Fruit fly (Drosophila melanogaster) whole organism, wandering third instar larva: ENCODE data around the gene Mco4.

Experiments
- Abd-B ChIP-seq: fragments of >200 bp; optimal IDR thresholded peaks from 2 replicates; lab custom pipeline; 2017; ENCODE audit warnings: missing biosample characterization, missing genetic modification characterization
- CG32264 ChIP-seq: fragments of 200-800 bp; sonication (Bioruptor generic); optimal IDR thresholded peaks from 2 replicates; lab custom pipeline; 2016; ENCODE audit warnings: missing biosample characterization, missing genetic modification characterization
- CG9705 ChIP-seq: fragments of 200-800 bp; sonication (Bioruptor generic); optimal IDR thresholded peaks from 2 replicates; lab custom pipeline; 2018; ENCODE audit warnings: missing biosample characterization, mild to moderate bottlenecking, missing genetic modification characterization
- CrebA ChIP-seq: fragments of 200-800 bp; sonication (Bioruptor generic); optimal IDR thresholded peaks from 2 replicates; lab custom pipeline; 2016; ENCODE audit warnings: missing biosample characterization, mild to moderate bottlenecking, missing genetic modification characterization, borderline replicate concordance
- Dfd ChIP-seq: fragments of >200 bp; optimal IDR thresholded peaks from 2 replicates; lab custom pipeline; 2017; ENCODE audit warnings: missing biosample characterization, missing genetic modification characterization
- Dif ChIP-seq: fragments of 200-275, 200-300 bp; sonication (Bioruptor generic); optimal IDR thresholded peaks from 2 replicates; lab custom pipeline; 2018; ENCODE audit warnings: missing biosample characterization, missing genetic modification characterization; ENCODE audit not compliant: partially characterized antibody
- GATAd ChIP-seq: sonication (Bioruptor generic); optimal IDR thresholded peaks from 2 replicates; lab custom pipeline; 2016; ENCODE audit warnings: missing biosample characterization, missing genetic modification characterization
- HLH106 ChIP-seq: fragments of 200-800 bp; optimal IDR thresholded peaks from 3 replicates; lab custom pipeline; 2019; ENCODE audit warnings: missing biosample characterization, mild to moderate bottlenecking, missing genetic modification characterization, moderate library complexity
- Hnf4 ChIP-seq: fragments of 200-800 bp; sonication (Bioruptor generic); optimal IDR thresholded peaks from 2 replicates; lab custom pipeline; 2016; ENCODE audit warnings: missing biosample characterization, mild to moderate bottlenecking, missing genetic modification characterization
- Hr78 ChIP-seq: fragments of >200 bp; optimal IDR thresholded peaks from 2 replicates; lab custom pipeline; 2017; ENCODE audit warnings: missing biosample characterization, missing genetic modification characterization
- Hr83 ChIP-seq: fragments of 200-300 bp; sonication (Bioruptor generic); optimal IDR thresholded peaks from 2 replicates; lab custom pipeline; 2016; ENCODE audit warnings: missing biosample characterization, mild to moderate bottlenecking, missing genetic modification characterization, moderate library complexity; ENCODE audit not compliant: poor library complexity, severe bottlenecking
- Jra ChIP-seq: sonication (Bioruptor generic); optimal IDR thresholded peaks from 2 replicates; lab custom pipeline; 2016; ENCODE audit warnings: missing biosample characterization, missing genetic modification characterization
- Mio ChIP-seq: sonication (Bioruptor generic); optimal IDR thresholded peaks from 2 replicates; lab custom pipeline; 2016; ENCODE audit warnings: missing biosample characterization, missing genetic modification characterization
- Myc ChIP-seq: fragments of >200 bp; optimal IDR thresholded peaks from 2 replicates; lab custom pipeline; 2017
- N ChIP-seq: fragments of >200 bp; optimal IDR thresholded peaks from 2 replicates; lab custom pipeline; 2018; ENCODE audit warnings: missing biosample characterization, missing external identifiers, missing genetic modification characterization
- OdsH ChIP-seq: fragments of 200-800 bp; sonication (Bioruptor generic); optimal IDR thresholded peaks from 2 replicates; lab custom pipeline; 2016; ENCODE audit warnings: missing biosample characterization, mild to moderate bottlenecking, missing genetic modification characterization
- Rel ChIP-seq, 2 experiments: fragments of 200-800 bp; sonication (Bioruptor generic) in 1 of 2; optimal IDR thresholded peaks; 2 replicates in 1 of 2; 3 replicates in 1 of 2; lab custom pipeline; 2016 to 2019; ENCODE audit warnings: mild to moderate bottlenecking in 2 of 2, missing biosample characterization in 2 of 2, missing genetic modification characterization in 2 of 2, moderate library complexity in 1 of 2
- Sp1 ChIP-seq: fragments of 200-800 bp; sonication (Bioruptor generic); optimal IDR thresholded peaks from 3 replicates; lab custom pipeline; 2019; ENCODE audit warnings: missing biosample characterization, mild to moderate bottlenecking, missing genetic modification characterization, moderate library complexity
- Vsx2 ChIP-seq: fragments of 200-300, 225-300 bp; sonication (Bioruptor generic); optimal IDR thresholded peaks from 2 replicates; lab custom pipeline; 2018; ENCODE audit warnings: missing biosample characterization, missing genetic modification characterization; ENCODE audit not compliant: partially characterized antibody
- br ChIP-seq: fragments of 200-800 bp; sonication (Bioruptor generic); optimal IDR thresholded peaks from 2 replicates; lab custom pipeline; 2016; ENCODE audit warnings: missing biosample characterization, missing genetic modification characterization
- brk ChIP-seq: fragments of 200-800 bp; sonication (Bioruptor generic); optimal IDR thresholded peaks from 2 replicates; lab custom pipeline; 2016; ENCODE audit warnings: missing biosample characterization, mild to moderate bottlenecking, missing genetic modification characterization
- dl ChIP-seq, 2 experiments: fragments of 175-275, 200-275 bp in 1 of 2; fragments of 200-275 bp in 1 of 2; sonication (Bioruptor generic); optimal IDR thresholded peaks; lab custom pipeline; 2018; ENCODE audit warnings: mild to moderate bottlenecking in 2 of 2, missing biosample characterization in 2 of 2, missing genetic modification characterization in 2 of 2, moderate library complexity in 2 of 2; ENCODE audit not compliant: partially characterized antibody in 2 of 2, insufficient read depth in 1 of 2
- dmrt93B ChIP-seq: fragments of 200-800 bp; sonication (Bioruptor generic); optimal IDR thresholded peaks from 2 replicates; lab custom pipeline; 2018; ENCODE audit warnings: missing biosample characterization, mild to moderate bottlenecking, missing genetic modification characterization
- dsf ChIP-seq: sonication (Bioruptor generic); optimal IDR thresholded peaks from 2 replicates; lab custom pipeline; 2016; ENCODE audit warnings: missing biosample characterization, missing genetic modification characterization, borderline replicate concordance
- ey ChIP-seq: fragments of 200-800 bp; sonication (Bioruptor generic); optimal IDR thresholded peaks from 2 replicates; lab custom pipeline; 2016; ENCODE audit warnings: missing biosample characterization, missing genetic modification characterization
- foxo ChIP-seq, 2 experiments: fragments of 200-800 bp; sonication (Bioruptor generic); optimal IDR thresholded peaks; 2 replicates in 1 of 2; 3 replicates in 1 of 2; lab custom pipeline; 2016 to 2017; ENCODE audit warnings: missing biosample characterization in 2 of 2, missing genetic modification characterization in 2 of 2
- fru ChIP-seq: fragments of 200-800 bp; sonication (Bioruptor generic); optimal IDR thresholded peaks from 3 replicates; lab custom pipeline; 2016; ENCODE audit warnings: missing biosample characterization, mild to moderate bottlenecking, missing genetic modification characterization
- h ChIP-seq: fragments of 200-800 bp; sonication (Bioruptor generic); optimal IDR thresholded peaks from 3 replicates; lab custom pipeline; 2016; ENCODE audit warnings: missing biosample characterization, mild to moderate bottlenecking, missing genetic modification characterization
- jim ChIP-seq: fragments of 175-275, 200-325 bp; sonication (Bioruptor generic); optimal IDR thresholded peaks from 2 replicates; lab custom pipeline; 2016; ENCODE audit warnings: missing biosample characterization, mild to moderate bottlenecking, missing genetic modification characterization
- lola ChIP-seq: fragments of >200 bp; optimal IDR thresholded peaks from 2 replicates; lab custom pipeline; 2017; ENCODE audit warnings: missing biosample characterization, missing genetic modification characterization
- pan ChIP-seq: fragments of >200 bp; optimal IDR thresholded peaks from 2 replicates; lab custom pipeline; 2017
- psq ChIP-seq: fragments of 200-800 bp; sonication (Bioruptor generic); optimal IDR thresholded peaks from 3 replicates; lab custom pipeline; 2017; ENCODE audit warnings: missing biosample characterization, mild to moderate bottlenecking, missing genetic modification characterization, moderate library complexity
- rgr ChIP-seq: fragments of 200-800 bp; sonication (Bioruptor generic); optimal IDR thresholded peaks from 3 replicates; lab custom pipeline; 2016; ENCODE audit warnings: missing biosample characterization, mild to moderate bottlenecking, missing genetic modification characterization
- sage ChIP-seq: fragments of 200-800 bp; sonication (Bioruptor generic); optimal IDR thresholded peaks from 2 replicates; lab custom pipeline; 2016; ENCODE audit warnings: missing biosample characterization, mild to moderate bottlenecking, missing genetic modification characterization
- sv ChIP-seq: fragments of 200-800 bp; sonication (Bioruptor generic); optimal IDR thresholded peaks from 3 replicates; lab custom pipeline; 2016; ENCODE audit warnings: missing biosample characterization, missing genetic modification characterization
- tai ChIP-seq: sonication (Bioruptor generic); optimal IDR thresholded peaks from 2 replicates; lab custom pipeline; 2016; ENCODE audit warnings: missing biosample characterization, missing genetic modification characterization
- usp ChIP-seq: fragments of >200 bp; optimal IDR thresholded peaks from 2 replicates; lab custom pipeline; 2017; ENCODE audit warnings: missing biosample characterization, missing genetic modification characterization
- woc ChIP-seq: sonication (Bioruptor generic); optimal IDR thresholded peaks from 2 replicates; lab custom pipeline; 2016; ENCODE audit warnings: missing biosample characterization, mild to moderate bottlenecking, missing genetic modification characterization

Gene Mco4

DNA sequence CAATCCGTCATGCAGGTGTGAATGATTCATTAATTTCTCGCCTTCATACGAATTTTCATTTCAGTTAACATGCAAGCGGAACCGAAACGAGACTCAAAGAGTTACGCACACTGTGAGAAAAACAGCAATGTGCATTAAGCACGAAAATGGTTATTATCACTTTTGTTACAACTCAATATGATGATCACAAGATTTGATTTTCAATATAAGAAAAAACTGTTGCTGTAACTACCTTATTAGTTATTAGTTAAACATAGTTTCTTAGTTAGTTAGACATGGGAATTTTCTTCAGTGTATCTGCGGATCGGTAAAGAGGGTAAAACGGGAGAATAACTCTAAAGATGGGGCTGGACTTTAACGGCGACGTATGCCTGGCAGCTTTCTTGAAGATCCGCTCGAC, 41.1 kb downstream of the Mco4 start:
- TF ChIP-seq OdsH (GFP tag; lab: Kevin White, UChicago): peak; percentile 85
- TF ChIP-seq usp (GFP tag; lab: Kevin White, UChicago): no peak
- TF ChIP-seq Dfd: no peak
- TF ChIP-seq N: no peak
- TF ChIP-seq Hnf4 (GFP tag; lab: Kevin White, UChicago): peak; percentile 72
- TF ChIP-seq fru (GFP tag; lab: Kevin White, UChicago): peak; percentile 68
- peak; percentile 59 for TF ChIP-seq brk (GFP tag; lab: Kevin White, UChicago)
- TF ChIP-seq ey (GFP tag; lab: Kevin White, UChicago): peak; percentile 72
- TF ChIP-seq rgr (GFP tag; lab: Kevin White, UChicago): peak; percentile 65
- no peak for TF ChIP-seq CG32264
- no peak for TF ChIP-seq CrebA (GFP tag; lab: Kevin White, UChicago)
- TF ChIP-seq Hr83 (GFP tag; lab: Kevin White, UChicago): no peak
- no peak for TF ChIP-seq dsf (GFP tag; lab: Kevin White, UChicago)
- TF ChIP-seq Hr78 (GFP tag; lab: Kevin White, UChicago): no peak
- TF ChIP-seq jim: no peak
- TF ChIP-seq sv (GFP tag; lab: Kevin White, UChicago): no peak
- no peak for TF ChIP-seq pan (lab: Kevin White, UChicago)
- TF ChIP-seq dl (GFP tag; optimal IDR thresholded peaks at IDR 0.05; lab: Kevin White, UChicago; ENCODE audit: insufficient read depth in 1 of 2, partially characterized antibody in 2 of 2): no peak
- TF ChIP-seq psq (GFP tag; lab: Kevin White, UChicago): peak; percentile 50
- peak; percentile 57 for TF ChIP-seq Jra
- no peak for TF ChIP-seq sage (GFP tag; lab: Kevin White, UChicago)
- peak; percentile 37 for TF ChIP-seq dmrt93B (GFP tag; lab: Kevin White, UChicago)
- no peak for TF ChIP-seq Myc
- TF ChIP-seq Mio (GFP tag; lab: Kevin White, UChicago): no peak
- no peak for TF ChIP-seq CG9705 (GFP tag; lab: Kevin White, UChicago)
- TF ChIP-seq br: peak; percentile 62
- peak; percentile 71 for TF ChIP-seq Sp1 (GFP tag; lab: Kevin White, UChicago)
- TF ChIP-seq HLH106 (tag; lab: Kevin White, UChicago): peak; percentile 68
- TF ChIP-seq GATAd (GFP tag; lab: Kevin White, UChicago): no peak
- TF ChIP-seq h (GFP tag; lab: Kevin White, UChicago): peak; percentile 70
- TF ChIP-seq woc (GFP tag; lab: Kevin White, UChicago): peak; percentile 33
- no peak for TF ChIP-seq Abd-B (GFP tag; lab: Kevin White, UChicago)
- TF ChIP-seq foxo (GFP tag; optimal IDR thresholded peaks at IDR 0.05; lab: Kevin White, UChicago): peak in 1 of 2 experiments; percentile 66
- no peak for TF ChIP-seq Dif
- no peak for TF ChIP-seq lola (GFP tag; lab: Kevin White, UChicago)
- TF ChIP-seq Vsx2 (GFP tag; lab: Kevin White, UChicago): no peak
- no peak for TF ChIP-seq Rel (GFP tag; optimal IDR thresholded peaks at IDR 0.05; lab: Kevin White, UChicago)
- TF ChIP-seq Rel (tag; optimal IDR thresholded peaks at IDR 0.05; lab: Kevin White, UChicago): no peak
- TF ChIP-seq tai: no peak

- TF ChIP-seq tai (no peak), rgr (GFP tag; lab: Kevin White, UChicago) (no peak), fru (GFP tag; lab: Kevin White, UChicago) (no peak), Hr78 (GFP tag; lab: Kevin White, UChicago) (no peak), Hr83 (GFP tag; lab: Kevin White, UChicago) (no peak), psq (GFP tag; lab: Kevin White, UChicago) (no peak), HLH106 (tag; lab: Kevin White, UChicago) (no peak), sage (GFP tag; lab: Kevin White, UChicago) (no peak), CG32264 (no peak), Hnf4 (GFP tag; lab: Kevin White, UChicago) (no peak), sv (GFP tag; lab: Kevin White, UChicago) (no peak), woc (GFP tag; lab: Kevin White, UChicago) (no peak), usp (GFP tag; lab: Kevin White, UChicago) (no peak), pan (lab: Kevin White, UChicago) (no peak), N (no peak), brk (GFP tag; lab: Kevin White, UChicago) (no peak), Jra (no peak)
Measured at dm6 chrX:17812193-17812592, 43.7 kb downstream of the Mco4 start.
